Fruit fly (Drosophila melanogaster) S2 (cell line): Measurements from ENCODE around the gene Ist1.

ENCODE experiments used
- CG8478 ChIP-seq: fragments of >200 bp; optimal IDR thresholded peaks from 2 replicates; lab custom pipeline; 2018
- CTCF ChIP-seq, 2 experiments: fragments of >200 bp; optimal IDR thresholded peaks; 2 replicates each; lab custom pipeline; 2018

DNA sequence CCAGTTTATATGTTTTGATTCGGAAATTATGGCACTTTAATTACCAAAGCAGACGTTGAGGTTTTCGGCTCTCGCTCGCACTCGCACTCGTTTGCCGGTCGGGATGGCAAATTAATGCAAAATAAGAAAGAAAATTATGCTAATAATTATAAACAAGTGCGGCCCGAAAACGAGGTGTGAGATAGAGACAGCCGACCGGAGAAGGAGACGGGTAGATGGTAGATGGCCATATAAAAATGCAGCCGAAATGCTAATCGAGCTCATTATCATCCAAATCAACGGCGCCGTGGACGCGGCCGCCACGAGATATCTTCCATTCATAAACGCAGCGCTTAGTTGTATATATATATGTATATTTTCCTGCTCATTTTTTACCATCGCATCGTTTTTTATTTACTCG, 31.2 kb upstream of the Ist1 start:
- TF ChIP-seq CTCF (optimal IDR thresholded peaks at IDR 0.05; lab: Kevin White, UChicago) (no peak), CG8478 (lab: Kevin White, UChicago) (no peak)
